Worm (Caenorhabditis elegans): ENCODE data around the gene sri-19.
A peak's percentile ranks its signal among the peaks of the same experiment; 100 is the strongest.

Gene sri-19

DNA sequence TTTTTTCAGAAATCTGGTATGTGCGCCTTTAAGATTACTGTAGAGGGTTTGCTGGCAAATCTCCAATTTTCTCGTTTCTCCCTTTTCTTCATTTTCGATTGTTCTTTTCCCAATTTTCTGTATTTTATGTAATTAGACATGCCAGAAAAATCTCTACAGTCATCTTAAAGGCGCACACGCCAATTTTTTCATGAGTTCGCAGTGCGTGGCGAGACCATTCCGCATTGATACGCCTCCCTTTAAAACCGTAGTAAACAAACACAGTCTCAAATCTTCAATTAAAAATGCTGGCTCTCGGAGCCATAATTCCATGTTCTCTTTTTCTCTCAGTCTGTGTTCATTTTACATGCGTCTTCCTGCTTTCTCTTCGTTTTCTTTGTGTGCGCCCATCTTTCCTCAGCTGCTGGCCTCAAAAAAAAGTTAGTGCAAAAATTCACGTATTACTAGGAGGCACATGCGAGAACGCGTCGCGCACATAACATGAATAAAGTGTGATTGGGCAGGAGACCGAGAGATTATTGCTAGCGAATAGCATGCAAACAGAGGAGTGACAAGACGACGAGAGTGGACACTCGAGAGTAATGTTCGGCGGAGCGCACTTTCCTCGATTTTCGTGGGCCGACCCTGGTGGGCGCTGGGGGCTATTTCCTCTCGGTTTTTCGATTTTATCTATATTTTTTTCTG, 39.2 kb upstream of the sri-19 start (continued):
- TF ChIP-seq unc-30 (tag; optimal IDR thresholded peaks at IDR 0.05) (no peak), C04F5.9 (tag; optimal IDR thresholded peaks at IDR 0.05) (no peak), nhr-237 (tag; optimal IDR thresholded peaks at IDR 0.05) (peak; percentile 49), egl-27 (tag; optimal IDR thresholded peaks at IDR 0.05) (peak in 1 of 2 experiments; percentile 63), ceh-90 (tag; optimal IDR thresholded peaks at IDR 0.05) (no peak), vab-15 (tag; optimal IDR thresholded peaks at IDR 0.05) (no peak), mab-9 (GFP tag; IDR thresholded peaks at IDR 0.05) (no peak), lin-13 (GFP tag; optimal IDR thresholded peaks at IDR 0.05) (peak; percentile 74), hlh-4 (tag; optimal IDR thresholded peaks at IDR 0.05) (no peak), elt-3 (tag; optimal IDR thresholded peaks at IDR 0.05) (peak in 1 of 6 experiments; percentile 57), efl-1 (optimal IDR thresholded peaks at IDR 0.05) (peak; percentile 78 to 88), efl-1 (GFP tag; optimal IDR thresholded peaks at IDR 0.05 in 1 of 2) (peak; percentile 60 to 93), mep-1 (tag; optimal IDR thresholded peaks at IDR 0.05) (peak; percentile 81), sup-37 (GFP tag; optimal IDR thresholded peaks at IDR 0.05) (no peak), irx-1 (tag; optimal IDR thresholded peaks at IDR 0.05) (peak; percentile 72), pag-3 (tag; optimal IDR thresholded peaks at IDR 0.05; ENCODE audit: borderline replicate concordance, insufficient read depth) (peak; percentile 22), ztf-4 (tag; optimal IDR thresholded peaks at IDR 0.05) (peak; percentile 21), egl-13 (tag; optimal IDR thresholded peaks at IDR 0.05) (no peak), ceh-63 (GFP tag; optimal IDR thresholded peaks at IDR 0.05) (no peak), sptf-1 (tag; optimal IDR thresholded peaks at IDR 0.05) (no peak), Y116A8C.19 (tag; optimal IDR thresholded peaks at IDR 0.05; ENCODE audit: borderline replicate concordance) (no peak), snu-23 (GFP tag; optimal IDR thresholded peaks at IDR 0.05) (peak; percentile 91), nhr-90 (tag; optimal IDR thresholded peaks at IDR 0.05; ENCODE audit: poor library complexity) (peak; percentile 49), fkh-8 (tag; optimal IDR thresholded peaks at IDR 0.05) (peak; percentile 84), snpc-4 (tag; optimal IDR thresholded peaks at IDR 0.05) (peak; percentile 58), ceh-88 (GFP tag; IDR thresholded peaks at IDR 0.05) (peak; percentile 46; the same call in 1 of the 2 replicates), blmp-1 (tag; optimal IDR thresholded peaks at IDR 0.05) (peak; percentile 19), lin-39 (tag; optimal IDR thresholded peaks at IDR 0.05) (peak; percentile 10), lin-14 (GFP tag; optimal IDR thresholded peaks at IDR 0.05) (peak; percentile 99), aly-2 (tag; optimal IDR thresholded peaks at IDR 0.05) (no peak), ceh-82 (tag; optimal IDR thresholded peaks at IDR 0.05) (peak; percentile 48 to 81 (median 50)), nhr-85 (tag) (peak; percentile 91), nhr-12 (tag; optimal IDR thresholded peaks at IDR 0.05) (no peak), lir-3 (tag; optimal IDR thresholded peaks at IDR 0.05; ENCODE audit: poor library complexity) (no peak), unc-130 (tag; optimal IDR thresholded peaks at IDR 0.05) (peak; percentile 51), nhr-71 (tag; optimal IDR thresholded peaks at IDR 0.05) (peak; percentile 91), swsn-7 (tag; optimal IDR thresholded peaks at IDR 0.05) (peak; percentile 85), rnt-1 (tag; optimal IDR thresholded peaks at IDR 0.05) (peak; percentile 70), nhr-28 (tag; optimal IDR thresholded peaks at IDR 0.05) (no peak), ces-1 (GFP tag; optimal IDR thresholded peaks at IDR 0.05) (no peak), tlp-1 (tag; optimal IDR thresholded peaks at IDR 0.05) (no peak), lin-15B (tag; optimal IDR thresholded peaks at IDR 0.05) (peak; percentile 67), F16B12.6 (tag; optimal IDR thresholded peaks at IDR 0.05) (no peak), unc-86 (tag; optimal IDR thresholded peaks at IDR 0.05) (peak; percentile 75), fkh-10 (GFP tag; optimal IDR thresholded peaks at IDR 0.05) (peak; percentile 5), tbx-2 (tag; optimal IDR thresholded peaks at IDR 0.05) (peak; percentile 87), ceh-8 (GFP tag; optimal IDR thresholded peaks at IDR 0.05) (peak; percentile 63), sox-4 (tag; optimal IDR thresholded peaks at IDR 0.05) (no peak), unc-98 (GFP tag; IDR thresholded peaks at IDR 0.05) (no peak), nhr-11 (tag; optimal IDR thresholded peaks at IDR 0.05) (no peak), lsy-2 (tag; optimal IDR thresholded peaks at IDR 0.05) (peak; percentile 70 to 82), fos-1 (tag; optimal IDR thresholded peaks at IDR 0.05) (peak; percentile 48)

Measured in whole organism, L1 larva.